Fruit fly (Drosophila melanogaster) whole organism, embryonic: ENCODE data around the gene RpL37A.

Experiments
- CG11723 ChIP-seq: fragments of 200-800 bp; sonication (Bioruptor generic); optimal IDR thresholded peaks from 2 replicates; lab custom pipeline; 2017; ENCODE audit warnings: missing biosample characterization, mild to moderate bottlenecking, missing genetic modification characterization
- CG34422 ChIP-seq: fragments of 200-800 bp; sonication (Bioruptor generic); IDR thresholded peaks from 3 replicates; pipeline ENCODE4 v1.3.6; 2022; ENCODE audit warnings: missing biosample characterization, missing genetic modification characterization
- Dfd ChIP-seq, 2 experiments: fragments of >200 bp; optimal IDR thresholded peaks; 2 replicates each; lab custom pipeline; 2017; ENCODE audit warnings: missing biosample characterization in 2 of 2, missing genetic modification characterization in 2 of 2
- fd96Cb ChIP-seq: fragments of 200-800 bp; sonication (Bioruptor generic); optimal IDR thresholded peaks from 2 replicates; lab custom pipeline; 2018; ENCODE audit warnings: missing biosample characterization, mild to moderate bottlenecking, missing genetic modification characterization, moderate library complexity
- luna ChIP-seq: fragments of 200-800 bp; sonication (Bioruptor generic); optimal IDR thresholded peaks from 2 replicates; lab custom pipeline; 2016; ENCODE audit warnings: missing biosample characterization, missing genetic modification characterization

DNA sequence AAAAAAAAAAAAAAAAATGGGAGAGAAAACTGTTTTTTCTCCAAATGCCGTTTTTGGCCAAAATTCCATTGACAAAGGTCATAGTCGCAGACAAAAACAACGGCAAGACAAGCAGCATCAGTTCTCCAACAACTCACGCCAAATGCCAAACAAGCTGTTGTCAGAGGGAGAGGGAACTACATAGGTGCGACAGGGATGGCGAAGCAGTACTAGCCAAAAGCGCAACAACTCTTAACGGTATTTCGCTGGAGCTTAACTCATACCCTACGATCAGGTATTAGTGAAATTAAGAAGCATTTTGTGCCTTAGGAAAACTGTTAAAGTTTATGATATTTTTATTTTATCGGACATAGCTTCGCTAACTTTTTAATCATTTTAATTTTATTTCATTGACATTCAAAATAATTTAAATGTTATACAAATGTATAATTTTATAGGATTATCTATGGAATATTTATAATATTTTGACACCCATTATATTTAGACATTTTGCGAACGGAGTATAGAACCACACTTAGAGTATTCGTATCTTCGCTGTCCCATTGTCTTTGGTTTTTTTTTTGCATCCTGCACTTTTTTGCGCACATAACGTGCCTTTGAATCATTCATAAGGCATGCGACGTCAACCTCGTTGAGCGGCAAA lies 9.6 kb downstream of the RpL37A start:
- TF ChIP-seq Dfd (GFP tag; optimal IDR thresholded peaks at IDR 0.05; lab: Kevin White, UChicago) (no peak), CG34422 (no peak), fd96Cb (tag; lab: Kevin White, UChicago) (no peak), luna (GFP tag; lab: Kevin White, UChicago) (no peak), CG11723 (GFP tag; lab: Kevin White, UChicago) (no peak)
